Fruit fly (Drosophila melanogaster) whole organism, embryonic: ENCODE data around the gene CG44355.

ENCODE experiments used
- B-H2 ChIP-seq: fragments of 200-800 bp; sonication (Bioruptor generic); optimal IDR thresholded peaks from 2 replicates; lab custom pipeline; 2018; ENCODE audit warnings: missing biosample characterization, mild to moderate bottlenecking, missing genetic modification characterization
- BEAF-32 ChIP-seq: fragments of 200-800 bp; sonication (Bioruptor generic); optimal IDR thresholded peaks from 3 replicates; lab custom pipeline; 2017; ENCODE audit warnings: missing biosample characterization, missing genetic modification characterization, mild to moderate bottlenecking, moderate library complexity, missing genetic modification reagents
- CG11560 ChIP-seq: fragments of 200-800 bp; sonication (Bioruptor generic); IDR thresholded peaks from 3 replicates; pipeline ENCODE4 v1.3.6; 2022; ENCODE audit warnings: missing biosample characterization, missing genetic modification characterization
- CG12942 ChIP-seq: fragments of 200-800 bp; sonication (Bioruptor generic); optimal IDR thresholded peaks from 3 replicates; lab custom pipeline; 2016; ENCODE audit warnings: missing biosample characterization, missing genetic modification characterization
- CG13424 ChIP-seq: fragments of 200-800 bp; sonication (Bioruptor generic); optimal IDR thresholded peaks from 2 replicates; lab custom pipeline; 2019; ENCODE audit warnings: missing biosample characterization, mild to moderate bottlenecking, missing genetic modification characterization, moderate library complexity
- CG13624 ChIP-seq: fragments of 200-800 bp; sonication (Bioruptor generic); optimal IDR thresholded peaks from 2 replicates; lab custom pipeline; 2016; ENCODE audit warnings: missing biosample characterization, missing genetic modification characterization
- CG14710 ChIP-seq: fragments of 200-800 bp; sonication (Bioruptor generic); optimal IDR thresholded peaks from 3 replicates; lab custom pipeline; 2019; ENCODE audit warnings: missing biosample characterization, mild to moderate bottlenecking, missing genetic modification characterization, moderate library complexity
- CG15601 ChIP-seq: fragments of 200-800 bp; sonication (Bioruptor generic); optimal IDR thresholded peaks from 3 replicates; lab custom pipeline; 2019; ENCODE audit warnings: missing biosample characterization, mild to moderate bottlenecking, missing genetic modification characterization, moderate library complexity
- CG1602 ChIP-seq: fragments of 200-800 bp; sonication (Bioruptor generic); optimal IDR thresholded peaks from 3 replicates; lab custom pipeline; 2016; ENCODE audit warnings: missing biosample characterization, missing genetic modification characterization
- CG16815 ChIP-seq: fragments of 200-800 bp; sonication (Bioruptor generic); optimal IDR thresholded peaks from 3 replicates; lab custom pipeline; 2017; ENCODE audit warnings: missing biosample characterization, mild to moderate bottlenecking, missing genetic modification characterization
- CG17829 ChIP-seq: fragments of 200-800 bp; optimal IDR thresholded peaks from 2 replicates; lab custom pipeline; 2019; ENCODE audit warnings: missing biosample characterization, mild to moderate bottlenecking, missing genetic modification characterization, moderate library complexity
- CG18476 ChIP-seq: fragments of 200-800 bp; sonication (Bioruptor generic); optimal IDR thresholded peaks from 2 replicates; lab custom pipeline; 2016; ENCODE audit warnings: missing biosample characterization, mild to moderate bottlenecking, missing genetic modification characterization
- CG18764 ChIP-seq: fragments of 200-800 bp; sonication (Bioruptor generic); optimal IDR thresholded peaks from 3 replicates; lab custom pipeline; 2016; ENCODE audit warnings: missing biosample characterization, missing genetic modification characterization
- CG2120 ChIP-seq: fragments of 200-800 bp; sonication (Bioruptor generic); optimal IDR thresholded peaks from 3 replicates; lab custom pipeline; 2016; ENCODE audit warnings: missing biosample characterization, missing genetic modification characterization
- CG2875 ChIP-seq: fragments of 200-800 bp; sonication (Bioruptor generic); optimal IDR thresholded peaks from 2 replicates; lab custom pipeline; 2017; ENCODE audit warnings: missing biosample characterization, mild to moderate bottlenecking, missing genetic modification characterization, missing genetic modification reagents
- CG32772 ChIP-seq: fragments of 200-800 bp; sonication (Bioruptor generic); IDR thresholded peaks from 2 replicates; pipeline ENCODE4 v1.3.6; 2022; ENCODE audit warnings: missing biosample characterization, missing genetic modification characterization
- CG33557 ChIP-seq: fragments of 200-800 bp; sonication (Bioruptor generic); optimal IDR thresholded peaks from 2 replicates; lab custom pipeline; 2019; ENCODE audit warnings: missing biosample characterization, mild to moderate bottlenecking, missing genetic modification characterization, moderate library complexity
- CG3847 ChIP-seq: fragments of 200-800 bp; sonication (Bioruptor generic); IDR thresholded peaks from 2 replicates; pipeline ENCODE4 v1.3.6; 2022; ENCODE audit warnings: missing biosample characterization, missing genetic modification characterization
- CG3995 ChIP-seq: fragments of 200-800 bp; sonication (Bioruptor generic); optimal IDR thresholded peaks from 3 replicates; lab custom pipeline; 2016; ENCODE audit warnings: missing biosample characterization, missing genetic modification characterization
- CG42726 ChIP-seq: fragments of 200-800 bp; sonication (Bioruptor generic); IDR thresholded peaks from 2 replicates; pipeline ENCODE4 v1.3.6; 2022; ENCODE audit warnings: missing biosample characterization, missing genetic modification characterization; ENCODE audit not compliant: partially characterized antibody
- CG6791 ChIP-seq: fragments of 200-800 bp; sonication (Bioruptor generic); IDR thresholded peaks from 3 replicates; pipeline ENCODE4 v1.3.6; 2022; ENCODE audit warnings: missing biosample characterization, missing genetic modification characterization; ENCODE audit not compliant: partially characterized antibody
- CG7372 ChIP-seq: fragments of 200-800 bp; sonication (Bioruptor generic); IDR thresholded peaks from 2 replicates; pipeline ENCODE4 v1.3.6; 2022; ENCODE audit warnings: missing biosample characterization, missing genetic modification characterization
- CG8478 ChIP-seq: fragments of >200 bp; optimal IDR thresholded peaks from 2 replicates; lab custom pipeline; 2018
- E2f2 ChIP-seq: fragments of 200-800 bp; sonication (Bioruptor generic); IDR thresholded peaks from 2 replicates; pipeline ENCODE4 v1.3.6; 2022; ENCODE audit warnings: missing biosample characterization, missing genetic modification characterization
- Elba2 ChIP-seq: fragments of 200-800 bp; sonication (Bioruptor generic); optimal IDR thresholded peaks from 3 replicates; lab custom pipeline; 2016; ENCODE audit warnings: missing biosample characterization, missing genetic modification characterization
- Ets65A ChIP-seq: fragments of 200-800 bp; sonication (Bioruptor generic); peaks from one replicate; lab custom pipeline; 2016; ENCODE audit warnings: missing biosample characterization, missing genetic modification characterization
- GATAe ChIP-seq: fragments of 200-800 bp; sonication (Bioruptor generic); conservative IDR thresholded peaks from 2 replicates; pipeline ENCODE4 v1.3.6; 2022; ENCODE audit warnings: missing biosample characterization, missing genetic modification characterization
- Gug ChIP-seq: fragments of 200-800 bp; sonication (Bioruptor generic); IDR thresholded peaks from 4 replicates; pipeline ENCODE4 v1.3.6; 2022; ENCODE audit warnings: missing biosample characterization, missing genetic modification characterization
- HLH4C ChIP-seq: fragments of 200-800 bp; sonication (Bioruptor generic); IDR thresholded peaks from 3 replicates; pipeline ENCODE4 v1.3.6; 2022; ENCODE audit warnings: missing biosample characterization, missing genetic modification characterization; ENCODE audit not compliant: partially characterized antibody
- Jarid2 ChIP-seq: fragments of 200-800 bp; sonication (Bioruptor generic); optimal IDR thresholded peaks from 3 replicates; lab custom pipeline; 2017; ENCODE audit warnings: mild to moderate bottlenecking, missing biosample characterization, missing genetic modification reagents, missing genetic modification characterization
- Lhr ChIP-seq: fragments of 200-800 bp; sonication (Bioruptor generic); optimal IDR thresholded peaks from 3 replicates; lab custom pipeline; 2017; ENCODE audit warnings: mild to moderate bottlenecking, missing biosample characterization, missing genetic modification reagents, missing genetic modification characterization
- Med ChIP-seq: fragments of 200-800 bp; sonication (Bioruptor generic); peaks from one replicate; lab custom pipeline; 2016; ENCODE audit warnings: missing biosample characterization, missing genetic modification characterization, mild to moderate bottlenecking, inconsistent platforms, moderate library complexity
- Nf-YC ChIP-seq: fragments of 200-800 bp; optimal IDR thresholded peaks from 3 replicates; lab custom pipeline; 2019; ENCODE audit warnings: missing biosample characterization, mild to moderate bottlenecking, missing genetic modification characterization, moderate library complexity
- Ptx1 ChIP-seq: fragments of 200-800 bp; sonication (Bioruptor generic); IDR thresholded peaks from 2 replicates; pipeline ENCODE4 v1.3.6; 2022; ENCODE audit warnings: missing biosample characterization, missing genetic modification characterization
- Side ChIP-seq: fragments of 200-800 bp; sonication (Bioruptor generic); optimal IDR thresholded peaks from 2 replicates; lab custom pipeline; 2016; ENCODE audit warnings: missing biosample characterization, missing genetic modification characterization
- Sin3A ChIP-seq: fragments of >200 bp; optimal IDR thresholded peaks from 2 replicates; lab custom pipeline; 2018
- Vsx1 ChIP-seq: fragments of 200-800 bp; sonication (Bioruptor generic); optimal IDR thresholded peaks from 2 replicates; lab custom pipeline; 2017; ENCODE audit warnings: missing biosample characterization, mild to moderate bottlenecking, missing genetic modification characterization, missing genetic modification reagents
- abd-A ChIP-seq: fragments of 200-800 bp; sonication (Bioruptor generic); optimal IDR thresholded peaks from 3 replicates; lab custom pipeline; 2019; ENCODE audit warnings: missing biosample characterization, mild to moderate bottlenecking, missing genetic modification characterization, moderate library complexity
- chif ChIP-seq, 2 experiments: fragments of 200-800 bp; sonication (Bioruptor generic); optimal IDR thresholded peaks; 3 replicates each; lab custom pipeline; 2016; ENCODE audit warnings: missing biosample characterization in 2 of 2, missing genetic modification characterization in 2 of 2
- gce ChIP-seq: fragments of 200-800 bp; sonication (Bioruptor generic); IDR thresholded peaks from 3 replicates; pipeline ENCODE4 v1.3.6; 2022; ENCODE audit warnings: missing biosample characterization, missing genetic modification characterization
- gfzf ChIP-seq: fragments of 200-800 bp; sonication (Bioruptor generic); optimal IDR thresholded peaks from 2 replicates; lab custom pipeline; 2016; ENCODE audit warnings: missing biosample characterization, mild to moderate bottlenecking, missing genetic modification characterization, moderate library complexity
- gsb ChIP-seq: fragments of 200-800 bp; sonication (Bioruptor generic); IDR thresholded peaks from 2 replicates; pipeline ENCODE4 v1.3.6; 2022; ENCODE audit warnings: missing biosample characterization, missing genetic modification characterization
- ind ChIP-seq: fragments of 200-800 bp; sonication (Bioruptor generic); optimal IDR thresholded peaks from 3 replicates; lab custom pipeline; 2016; ENCODE audit warnings: missing biosample characterization, missing genetic modification characterization
- klu ChIP-seq: fragments of 200-800 bp; sonication (Bioruptor generic); IDR thresholded peaks from 2 replicates; pipeline ENCODE4 v1.3.6; 2022; ENCODE audit warnings: missing biosample characterization, missing genetic modification characterization
- lola ChIP-seq, 3 experiments: fragments of >200 bp in 2 of 3; fragments of 200-800 bp in 1 of 3; sonication (Bioruptor generic) in 1 of 3; optimal IDR thresholded peaks; 2 replicates each; lab custom pipeline; 2017 to 2019; ENCODE audit warnings: missing biosample characterization in 3 of 3, missing genetic modification characterization in 3 of 3, mild to moderate bottlenecking in 1 of 3, moderate library complexity in 1 of 3
- mld ChIP-seq: fragments of 200-800 bp; sonication (Bioruptor generic); IDR thresholded peaks from 3 replicates; pipeline ENCODE4 v1.3.6; 2022; ENCODE audit warnings: missing biosample characterization, missing genetic modification characterization; ENCODE audit not compliant: partially characterized antibody
- onecut ChIP-seq: fragments of 200-800 bp; sonication (Bioruptor generic); IDR thresholded peaks from 2 replicates; pipeline ENCODE4 v1.3.6; 2022; ENCODE audit warnings: missing biosample characterization, missing genetic modification characterization
- ssp ChIP-seq: fragments of 200-800 bp; sonication (Bioruptor generic); IDR thresholded peaks from 2 replicates; pipeline ENCODE4 v1.3.6; 2022; ENCODE audit warnings: missing biosample characterization, missing genetic modification characterization
- tio ChIP-seq: fragments of 200-800 bp; sonication (Bioruptor generic); optimal IDR thresholded peaks from 2 replicates; lab custom pipeline; 2017; ENCODE audit warnings: missing biosample characterization, missing genetic modification characterization, inconsistent platforms
- toy ChIP-seq: fragments of 200-800 bp; sonication (Bioruptor generic); IDR thresholded peaks from 2 replicates; pipeline ENCODE4 v1.3.6; 2022; ENCODE audit warnings: missing biosample characterization, missing genetic modification characterization
- twi ChIP-seq: fragments of 200-800 bp; optimal IDR thresholded peaks from 2 replicates; lab custom pipeline; 2019; ENCODE audit warnings: missing biosample characterization, mild to moderate bottlenecking, missing genetic modification characterization, moderate library complexity

CG44355 gene

dm6 chr3L:12336339-12336738 lies 25.7 kb downstream of the CG44355 start, which contains the start of gene CG10418 (continued):
- peak; percentile 97 for TF ChIP-seq E2f2
- peak; percentile 47 for TF ChIP-seq Nf-YC (tag; lab: Kevin White, UChicago)
- peak; percentile 31; the same call in 1 of the 2 replicates for TF ChIP-seq ssp (GFP tag; lab: Robert Waterston, UW)
- peak; percentile 35 for TF ChIP-seq CG15601
- TF ChIP-seq GATAe (GFP tag; lab: Robert Waterston, UW): no peak
- TF ChIP-seq HLH4C (GFP tag; lab: Robert Waterston, UW): peak; percentile 61; the same call in 2 of the 3 replicates
- TF ChIP-seq toy (GFP tag; lab: Robert Waterston, UW): no peak
- TF ChIP-seq CG17829 (tag; lab: Kevin White, UChicago): peak; percentile 55
- no peak for TF ChIP-seq Jarid2 (GFP tag; lab: Kevin White, UChicago)
- peak in 1 of 3 experiments; percentile 49 for TF ChIP-seq lola (GFP tag; optimal IDR thresholded peaks at IDR 0.05; lab: Kevin White, UChicago)
- TF ChIP-seq CG16815 (GFP tag; lab: Kevin White, UChicago): no peak
- peak; percentile 11 for TF ChIP-seq CG18764
- peak; percentile 81 for TF ChIP-seq CG14710 (tag; lab: Kevin White, UChicago)
- peak; percentile 19 for TF ChIP-seq twi (tag; lab: Kevin White, UChicago)
- TF ChIP-seq Side: no peak
- TF ChIP-seq CG11560: peak; percentile 25; the same call in 1 of the 3 replicates
- TF ChIP-seq onecut (GFP tag; lab: Robert Waterston, UW): no peak
- TF ChIP-seq CG8478 (lab: Kevin White, UChicago): peak; percentile 12
- no peak for TF ChIP-seq gce
- peak; percentile 88 for TF ChIP-seq Med (GFP tag; lab: Kevin White, UChicago)
- TF ChIP-seq Ptx1 (GFP tag; lab: Robert Waterston, UW): peak; percentile 39
- TF ChIP-seq BEAF-32: peak; percentile 91
- peak; percentile 14 for TF ChIP-seq gfzf (GFP tag; lab: Kevin White, UChicago)
- TF ChIP-seq abd-A (tag; lab: Kevin White, UChicago): peak; percentile 24
- TF ChIP-seq CG18476 (GFP tag; lab: Kevin White, UChicago): peak; percentile 1
- peak; percentile 77 for TF ChIP-seq Elba2
- no peak for TF ChIP-seq gsb (GFP tag; lab: Robert Waterston, UW)
- peak; percentile 30 for TF ChIP-seq tio (GFP tag; lab: Kevin White, UChicago)
- peak; percentile 68; the same call in 3 of the 4 replicates for TF ChIP-seq Gug
- TF ChIP-seq chif (GFP tag; optimal IDR thresholded peaks at IDR 0.05; lab: Kevin White, UChicago): peak in 1 of 2 experiments; percentile 59
- peak; percentile 65 for TF ChIP-seq ind (GFP tag; lab: Kevin White, UChicago)
- TF ChIP-seq klu: 0 out of 2 replicates have a peak, but pooled peaks have one; percentile 7
- peak; percentile 63 for TF ChIP-seq CG1602 (GFP tag; lab: Kevin White, UChicago)
- TF ChIP-seq CG13424 (tag; lab: Kevin White, UChicago): peak; percentile 43
- peak; percentile 99 for TF ChIP-seq CG3995 (GFP tag; lab: Kevin White, UChicago)
- TF ChIP-seq Sin3A (lab: Kevin White, UChicago): peak; percentile 77
- TF ChIP-seq CG3847 (GFP tag; lab: Robert Waterston, UW): peak; percentile 77
- TF ChIP-seq CG32772 (GFP tag; lab: Robert Waterston, UW): peak; percentile 48
- TF ChIP-seq CG2875: no peak
- peak; percentile 7 for TF ChIP-seq CG33557 (GFP tag; lab: Kevin White, UChicago)
- TF ChIP-seq CG2120 (GFP tag; lab: Kevin White, UChicago): peak; percentile 57
- TF ChIP-seq CG6791: peak; percentile 66; the same call in 2 of the 3 replicates
- TF ChIP-seq CG13624 (GFP tag; lab: Kevin White, UChicago): peak; percentile 6
- 0 out of 3 replicates have a peak, but pooled peaks have one; percentile 50 for TF ChIP-seq mld
- TF ChIP-seq CG7372 (GFP tag; lab: Robert Waterston, UW): 0 out of 2 replicates have a peak, but pooled peaks have one; percentile 16
- peak; percentile 90 for TF ChIP-seq Lhr
- peak; percentile 96 for TF ChIP-seq Ets65A (GFP tag; lab: Kevin White, UChicago)
- no peak for TF ChIP-seq Vsx1 (GFP tag; lab: Kevin White, UChicago)
- no peak for TF ChIP-seq B-H2 (GFP tag; lab: Kevin White, UChicago)
- TF ChIP-seq CG42726 (GFP tag; lab: Robert Waterston, UW): peak; percentile 44
- TF ChIP-seq CG12942: peak; percentile 27
